Worm (Caenorhabditis elegans) whole organism, L2 larva: Measurements from ENCODE around the gene dsl-1.

Source experiments
- R02D3.7 ChIP-seq: fragments of 150-350 bp; optimal IDR thresholded peaks from 2 replicates; lab custom pipeline; 2014; ENCODE audit warnings: missing biosample characterization, missing genetic modification characterization
- egl-27 ChIP-seq: sonication (generic microtip); optimal IDR thresholded peaks from 3 replicates; lab custom pipeline; 2017; ENCODE audit warnings: missing biosample characterization, missing genetic modification reagents, missing genetic modification characterization
- nhr-25 ChIP-seq: fragments of 150-350 bp; sonication (generic microtip); optimal IDR thresholded peaks from 3 replicates; lab custom pipeline; 2014; ENCODE audit warnings: missing biosample characterization, missing genetic modification characterization
- skn-1 ChIP-seq: sonication (generic microtip); optimal IDR thresholded peaks from 2 replicates; lab custom pipeline; 2017; ENCODE audit warnings: missing biosample characterization, missing genetic modification characterization
- snpc-4 ChIP-seq: fragments of 150-350 bp; optimal IDR thresholded peaks from 2 replicates; lab custom pipeline; 2014; ENCODE audit warnings: missing biosample characterization, missing genetic modification characterization
- unc-39 ChIP-seq: fragments of 150-350 bp; optimal IDR thresholded peaks from 2 replicates; lab custom pipeline; 2014; ENCODE audit warnings: missing biosample characterization, missing genetic modification characterization
- unc-62 ChIP-seq: fragments of 150-350 bp; optimal IDR thresholded peaks from 2 replicates; lab custom pipeline; 2014; ENCODE audit warnings: missing biosample characterization, missing genetic modification reagents, missing genetic modification characterization

DNA sequence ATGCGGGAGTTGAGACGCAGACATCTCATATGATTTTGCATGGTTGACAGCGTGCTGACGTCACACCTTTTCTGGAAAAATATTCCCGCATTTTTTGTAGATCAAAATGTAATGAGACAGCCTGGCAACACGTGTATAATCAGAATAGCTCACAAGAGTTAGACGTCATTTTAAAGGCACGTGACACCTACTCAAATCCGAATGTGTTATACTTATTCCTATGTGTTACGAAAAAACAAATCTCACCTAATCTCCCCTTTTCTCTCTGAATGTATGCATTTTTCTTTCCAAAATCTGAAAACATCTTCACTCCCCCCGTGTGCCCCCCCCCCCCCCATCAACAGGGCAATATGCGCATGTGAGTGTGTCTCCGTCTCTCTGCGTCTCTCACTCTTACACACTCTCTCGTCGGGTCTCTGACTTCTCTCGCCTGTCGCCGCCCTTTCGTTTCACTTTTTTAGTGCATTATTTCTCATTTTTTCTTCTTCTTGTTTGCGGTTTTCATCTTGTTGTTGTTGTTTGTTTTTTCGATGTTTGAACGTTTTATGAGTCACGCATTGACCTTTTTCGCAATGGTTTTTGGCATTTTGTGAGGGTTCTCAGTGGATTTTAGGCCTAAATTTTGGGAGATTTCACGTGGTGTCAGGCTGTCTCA is 39.4 kb downstream of the dsl-1 start:
- no peak for TF ChIP-seq unc-62
- no peak for TF ChIP-seq unc-39 (tag; lab: Kevin White, UChicago)
- no peak for TF ChIP-seq egl-27 (tag; lab: Kevin White, UChicago)
- TF ChIP-seq snpc-4 (tag; lab: Kevin White, UChicago): no peak
- TF ChIP-seq R02D3.7: no peak
- TF ChIP-seq nhr-25 (tag; lab: Kevin White, UChicago): no peak
- TF ChIP-seq skn-1 (tag; lab: Kevin White, UChicago): no peak
